Worm (Caenorhabditis elegans): ENCODE measurements around the gene F54D5.2.

F54D5.2 gene

ce11 chrII:11572944-11573343 is at the start of gene F54D5.2:
Gene F54D5.2, plus strand, starts transcription at chrII:11573180.
- no peak for TF ChIP-seq flt-1 (GFP tag; IDR thresholded peaks at IDR 0.05)
- no peak for TF ChIP-seq klf-2 (GFP tag; conservative IDR thresholded peaks at IDR 0.05)
- TF ChIP-seq T22C8.4 (GFP tag; IDR thresholded peaks at IDR 0.05), result no peak
- no peak for TF ChIP-seq cog-1 (tag; optimal IDR thresholded peaks at IDR 0.05)
- TF ChIP-seq med-1 (GFP tag; optimal IDR thresholded peaks at IDR 0.05; ENCODE audit: insufficient read depth), result no peak
- no peak for TF ChIP-seq ztf-23 (GFP tag; IDR thresholded peaks at IDR 0.05)
- TF ChIP-seq ref-1 (GFP tag; conservative IDR thresholded peaks at IDR 0.05), result no peak
- no peak for TF ChIP-seq ztf-29 (GFP tag; IDR thresholded peaks at IDR 0.05)
- no peak for TF ChIP-seq tab-1 (GFP tag; IDR thresholded peaks at IDR 0.05)

- TF ChIP-seq tab-1 (GFP tag; IDR thresholded peaks at IDR 0.05) (no peak), ztf-29 (GFP tag; IDR thresholded peaks at IDR 0.05) (no peak), klf-2 (GFP tag; conservative IDR thresholded peaks at IDR 0.05) (no peak), cog-1 (tag; optimal IDR thresholded peaks at IDR 0.05) (no peak), T22C8.4 (GFP tag; IDR thresholded peaks at IDR 0.05) (no peak), flt-1 (GFP tag; IDR thresholded peaks at IDR 0.05) (no peak), ztf-23 (GFP tag; IDR thresholded peaks at IDR 0.05) (no peak), ref-1 (GFP tag; conservative IDR thresholded peaks at IDR 0.05) (no peak), med-1 (GFP tag; optimal IDR thresholded peaks at IDR 0.05; ENCODE audit: insufficient read depth) (no peak)
Measured at ce11 chrII:11526954-11527353, 46.0 kb upstream of the F54D5.2 start, which contains the start of gene age-1. Gene age-1, minus strand, starts transcription at chrII:11527054.

ce11 chrII:11533716-11534115 is 39.3 kb upstream of the F54D5.2 start, which contains the start of gene mdt-8:
Gene mdt-8, minus strand, starts transcription at chrII:11533816.
- no peak for TF ChIP-seq med-1 (GFP tag; optimal IDR thresholded peaks at IDR 0.05; ENCODE audit: insufficient read depth)
- TF ChIP-seq cog-1 (tag; optimal IDR thresholded peaks at IDR 0.05), result no peak
- TF ChIP-seq T22C8.4 (GFP tag; IDR thresholded peaks at IDR 0.05), result no peak
- TF ChIP-seq ztf-23 (GFP tag; IDR thresholded peaks at IDR 0.05), result no peak
- no peak for TF ChIP-seq ztf-29 (GFP tag; IDR thresholded peaks at IDR 0.05)
- no peak for TF ChIP-seq flt-1 (GFP tag; IDR thresholded peaks at IDR 0.05)
- no peak for TF ChIP-seq tab-1 (GFP tag; IDR thresholded peaks at IDR 0.05)
- TF ChIP-seq ref-1 (GFP tag; conservative IDR thresholded peaks at IDR 0.05), result no peak

- peak; percentile 92 for TF ChIP-seq ztf-23 (GFP tag; IDR thresholded peaks at IDR 0.05)
- peak; percentile 64 for TF ChIP-seq cog-1 (tag; optimal IDR thresholded peaks at IDR 0.05)
- peak; percentile 56 for TF ChIP-seq ref-1 (GFP tag; conservative IDR thresholded peaks at IDR 0.05)
- TF ChIP-seq klf-2 (GFP tag; conservative IDR thresholded peaks at IDR 0.05), result peak; percentile 94
- TF ChIP-seq ztf-29 (GFP tag; IDR thresholded peaks at IDR 0.05), result peak; percentile 57; the same call in 1 of the 2 replicates
- TF ChIP-seq T22C8.4 (GFP tag; IDR thresholded peaks at IDR 0.05), result peak; percentile 73
- TF ChIP-seq tab-1 (GFP tag; IDR thresholded peaks at IDR 0.05), result peak; percentile 86
- peak; percentile 88 for TF ChIP-seq flt-1 (GFP tag; IDR thresholded peaks at IDR 0.05)
Measured at ce11 chrII:11534429-11535099, 38.4 kb upstream of the F54D5.2 start, which contains the start of gene Y62F5A.12. Gene Y62F5A.12, minus strand, starts transcription at chrII:11534479.

- TF ChIP-seq flt-1 (GFP tag; IDR thresholded peaks at IDR 0.05) (peak; percentile 71), tab-1 (GFP tag; IDR thresholded peaks at IDR 0.05) (no peak)
Measured at ce11 chrII:11535429-11535828, 37.6 kb upstream of the F54D5.2 start.

- TF ChIP-seq cog-1 (tag; optimal IDR thresholded peaks at IDR 0.05) (no peak), ztf-23 (GFP tag; IDR thresholded peaks at IDR 0.05) (no peak), tab-1 (GFP tag; IDR thresholded peaks at IDR 0.05) (no peak), med-1 (GFP tag; optimal IDR thresholded peaks at IDR 0.05; ENCODE audit: insufficient read depth) (no peak), ref-1 (GFP tag; conservative IDR thresholded peaks at IDR 0.05) (no peak), klf-2 (GFP tag; conservative IDR thresholded peaks at IDR 0.05) (no peak), T22C8.4 (GFP tag; IDR thresholded peaks at IDR 0.05) (no peak), ztf-29 (GFP tag; IDR thresholded peaks at IDR 0.05) (no peak), flt-1 (GFP tag; IDR thresholded peaks at IDR 0.05) (no peak)
Measured at ce11 chrII:11535924-11536323, 37.1 kb upstream of the F54D5.2 start.

ce11 chrII:11536505-11536904 is 36.5 kb upstream of the F54D5.2 start:
- no peak for TF ChIP-seq med-1 (GFP tag; optimal IDR thresholded peaks at IDR 0.05; ENCODE audit: insufficient read depth)
- no peak for TF ChIP-seq klf-2 (GFP tag; conservative IDR thresholded peaks at IDR 0.05)
- TF ChIP-seq cog-1 (tag; optimal IDR thresholded peaks at IDR 0.05), result no peak
- no peak for TF ChIP-seq ztf-29 (GFP tag; IDR thresholded peaks at IDR 0.05)
- no peak for TF ChIP-seq ref-1 (GFP tag; conservative IDR thresholded peaks at IDR 0.05)
- no peak for TF ChIP-seq tab-1 (GFP tag; IDR thresholded peaks at IDR 0.05)
- TF ChIP-seq ztf-23 (GFP tag; IDR thresholded peaks at IDR 0.05), result no peak
- no peak for TF ChIP-seq T22C8.4 (GFP tag; IDR thresholded peaks at IDR 0.05)
- TF ChIP-seq flt-1 (GFP tag; IDR thresholded peaks at IDR 0.05), result no peak

- TF ChIP-seq ref-1 (GFP tag; conservative IDR thresholded peaks at IDR 0.05) (no peak), med-1 (GFP tag; optimal IDR thresholded peaks at IDR 0.05; ENCODE audit: insufficient read depth) (no peak), ztf-23 (GFP tag; IDR thresholded peaks at IDR 0.05) (0 out of 2 replicates have a peak, but pooled peaks have one; percentile 18), tab-1 (GFP tag; IDR thresholded peaks at IDR 0.05) (no peak), klf-2 (GFP tag; conservative IDR thresholded peaks at IDR 0.05) (no peak)
Measured at ce11 chrII:11537115-11537514, 35.9 kb upstream of the F54D5.2 start.

- TF ChIP-seq ref-1 (GFP tag; conservative IDR thresholded peaks at IDR 0.05), result no peak
- TF ChIP-seq flt-1 (GFP tag; IDR thresholded peaks at IDR 0.05), result peak; percentile 76
- TF ChIP-seq cog-1 (tag; optimal IDR thresholded peaks at IDR 0.05), result no peak
- TF ChIP-seq T22C8.4 (GFP tag; IDR thresholded peaks at IDR 0.05), result peak; percentile 45; the same call in 1 of the 2 replicates
- TF ChIP-seq klf-2 (GFP tag; conservative IDR thresholded peaks at IDR 0.05), result no peak
- TF ChIP-seq ztf-29 (GFP tag; IDR thresholded peaks at IDR 0.05), result no peak
- TF ChIP-seq ztf-23 (GFP tag; IDR thresholded peaks at IDR 0.05), result no peak
Measured at ce11 chrII:11537606-11538016, 35.4 kb upstream of the F54D5.2 start.

ce11 chrII:11538741-11539140 is 34.2 kb upstream of the F54D5.2 start, which contains the start of gene Y62F5A.9:
Gene Y62F5A.9, minus strand, starts transcription at chrII:11538841.
- TF ChIP-seq T22C8.4 (GFP tag; IDR thresholded peaks at IDR 0.05), result no peak
- TF ChIP-seq flt-1 (GFP tag; IDR thresholded peaks at IDR 0.05), result no peak
- no peak for TF ChIP-seq ztf-29 (GFP tag; IDR thresholded peaks at IDR 0.05)
- no peak for TF ChIP-seq klf-2 (GFP tag; conservative IDR thresholded peaks at IDR 0.05)
- TF ChIP-seq cog-1 (tag; optimal IDR thresholded peaks at IDR 0.05), result no peak
- TF ChIP-seq tab-1 (GFP tag; IDR thresholded peaks at IDR 0.05), result no peak
- no peak for TF ChIP-seq ref-1 (GFP tag; conservative IDR thresholded peaks at IDR 0.05)
- no peak for TF ChIP-seq ztf-23 (GFP tag; IDR thresholded peaks at IDR 0.05)
- no peak for TF ChIP-seq med-1 (GFP tag; optimal IDR thresholded peaks at IDR 0.05; ENCODE audit: insufficient read depth)

All from whole organism, midembryonic.